Fruit fly (Drosophila melanogaster): ENCODE results near the gene CG12766.

- TF ChIP-seq tj (GFP tag; optimal IDR thresholded peaks at IDR 0.05) = no peak
- TF ChIP-seq Hr96 (GFP tag; optimal IDR thresholded peaks at IDR 0.05) = no peak
- no peak for TF ChIP-seq CG33017 (tag; optimal IDR thresholded peaks at IDR 0.05)
- no peak for TF ChIP-seq CG1620 (GFP tag; optimal IDR thresholded peaks at IDR 0.05)
- no peak for TF ChIP-seq CG5204 (GFP tag; optimal IDR thresholded peaks at IDR 0.05)
- TF ChIP-seq kay (GFP tag; ENCODE audit: borderline replicate concordance) = no peak
- no peak for TF ChIP-seq toe (GFP tag; optimal IDR thresholded peaks at IDR 0.05)
- no peak for TF ChIP-seq CG7045 (GFP tag; optimal IDR thresholded peaks at IDR 0.05)
- no peak for TF ChIP-seq CG7101 (tag; optimal IDR thresholded peaks at IDR 0.05)
- TF ChIP-seq cic (GFP tag; optimal IDR thresholded peaks at IDR 0.05) = no peak
- no peak for TF ChIP-seq Mnt (GFP tag; optimal IDR thresholded peaks at IDR 0.05)
These were observed 21.0 kb upstream of the CG12766 start for dm6 chr3L:3960877-3961417.
